Fruit fly (Drosophila melanogaster) ovary, adult (tissue): ENCODE measurements around the gene Syn1.
A peak's percentile ranks its signal among the peaks of the same experiment; 100 is the strongest.

Experiments used
- CG17801 ChIP-seq: fragments of 200-800 bp; optimal IDR thresholded peaks from 2 replicates; lab custom pipeline; 2019; ENCODE audit warnings: missing biosample characterization, mild to moderate bottlenecking, missing genetic modification characterization, moderate library complexity; ENCODE audit not compliant: partially characterized antibody

Syn1 gene

DNA sequence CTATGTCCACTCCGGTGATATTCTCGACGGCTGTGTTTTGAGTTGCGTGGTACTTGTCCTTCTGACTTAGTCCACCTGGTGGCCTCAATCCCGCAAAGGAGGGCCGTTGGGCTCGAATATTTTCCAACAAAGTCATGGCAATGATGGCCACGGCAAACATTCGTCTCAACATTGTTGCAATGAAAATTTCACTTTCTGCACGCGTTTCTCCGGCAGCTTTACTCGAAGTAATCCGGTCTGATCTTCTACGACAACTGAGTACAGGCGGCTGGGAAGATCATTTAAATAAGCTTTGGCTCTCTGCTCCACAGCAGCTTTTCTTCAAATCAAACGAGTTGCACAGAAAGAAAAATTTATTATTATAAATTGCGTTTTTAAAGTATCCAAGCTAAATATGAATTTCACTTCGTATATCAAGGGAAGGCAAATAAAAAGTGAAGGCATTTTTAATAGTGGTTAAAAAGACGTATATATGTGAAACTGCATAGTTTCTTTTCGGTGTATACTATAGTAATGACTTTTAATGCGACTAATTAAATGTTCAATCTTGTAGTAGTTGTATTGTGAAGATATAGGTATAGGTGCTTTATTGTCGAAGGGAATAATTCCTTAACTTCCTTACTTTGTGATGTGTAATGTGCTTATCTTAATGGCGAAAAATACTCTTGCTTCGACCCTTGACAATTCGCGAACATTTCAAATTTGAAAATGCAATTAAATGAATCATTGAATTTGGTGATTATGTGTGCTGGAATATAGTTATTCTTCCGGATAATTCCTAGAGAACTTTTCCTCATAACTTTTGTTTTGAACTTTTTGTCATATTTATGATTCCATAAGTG lies 31.9 kb downstream of the Syn1 start, which contains the start of gene CG14567:
Gene CG14567, minus strand, starts transcription at position 256 of the 842 bp plus-strand sequence.
- no peak for TF ChIP-seq CG17801 (GFP tag; lab: Kevin White, UChicago)

DNA sequence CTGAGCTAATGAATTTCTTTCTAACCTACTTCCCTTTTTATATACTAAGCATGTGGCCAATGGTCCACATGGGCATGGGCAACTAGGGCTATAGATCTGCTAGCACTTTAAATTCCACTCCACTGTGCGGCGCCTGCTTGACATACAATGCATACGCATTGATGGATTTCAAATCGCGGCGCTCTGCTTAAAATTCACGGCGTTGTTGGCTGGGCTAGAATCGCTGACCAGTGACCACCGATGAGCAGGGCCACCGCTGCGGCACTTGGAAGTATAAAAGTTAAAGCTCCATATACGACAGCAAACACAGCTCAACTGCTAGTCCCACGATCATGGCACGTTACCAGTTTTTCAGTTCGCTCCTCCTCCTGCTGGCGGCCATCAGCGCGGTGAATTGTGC lies 36.5 kb downstream of the Syn1 start, which contains the start of gene CG14573:
Gene CG14573, plus strand, starts transcription at position 301 of the 400 bp plus-strand sequence.
- no peak for TF ChIP-seq CG17801 (GFP tag; lab: Kevin White, UChicago)

DNA sequence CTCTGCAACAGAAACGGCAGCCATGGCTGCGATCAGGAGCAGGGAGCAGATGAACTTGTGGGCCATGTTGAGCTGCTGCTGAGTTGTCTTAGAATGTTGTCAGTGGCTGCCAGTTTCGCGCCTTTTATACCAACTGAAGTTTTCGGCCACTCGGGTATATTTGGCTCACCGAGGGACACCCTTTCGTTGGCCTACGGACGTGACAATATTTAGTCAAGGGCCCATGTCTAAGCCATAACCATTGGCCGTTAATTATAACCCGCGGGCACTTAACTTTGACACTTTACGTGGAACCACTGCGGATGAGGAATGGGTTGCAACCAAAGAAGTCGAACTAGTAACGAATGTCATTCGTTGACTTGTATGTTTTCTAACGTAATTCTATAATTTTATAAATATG lies 36.9 kb downstream of the Syn1 start, which contains the start of gene CG14568:
Gene CG14568, minus strand, starts transcription at position 101 of the 400 bp plus-strand sequence.
- TF ChIP-seq CG17801 (GFP tag; lab: Kevin White, UChicago): no peak

DNA sequence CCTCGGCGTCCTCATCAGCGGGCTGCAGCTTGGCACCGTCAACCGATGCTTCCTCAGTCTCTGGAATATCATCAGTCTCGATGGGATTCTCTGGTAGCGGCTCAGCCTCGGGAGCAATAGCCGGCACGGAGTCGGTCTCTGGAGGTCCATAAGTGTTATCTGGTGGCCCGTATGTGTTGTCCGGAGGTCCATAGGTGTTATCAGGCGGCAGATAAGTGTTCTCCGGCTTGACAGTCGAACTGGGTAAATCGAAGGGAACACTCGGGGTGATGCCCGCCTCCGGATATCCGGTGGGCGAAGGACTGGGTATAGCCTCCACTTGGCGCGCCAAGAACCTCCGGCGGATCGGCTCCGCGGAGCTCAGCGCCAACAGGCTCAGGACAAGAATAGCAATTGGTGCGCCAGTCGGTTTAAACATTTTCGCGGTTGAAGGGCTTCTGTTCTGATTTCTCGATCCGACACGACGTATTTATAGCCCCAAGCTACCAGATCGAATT lies 39.2 kb downstream of the Syn1 start, which contains the start of gene CG14569:
Gene CG14569, minus strand, starts transcription at position 447 of the 497 bp plus-strand sequence.
- no peak for TF ChIP-seq CG17801 (GFP tag; lab: Kevin White, UChicago)

DNA sequence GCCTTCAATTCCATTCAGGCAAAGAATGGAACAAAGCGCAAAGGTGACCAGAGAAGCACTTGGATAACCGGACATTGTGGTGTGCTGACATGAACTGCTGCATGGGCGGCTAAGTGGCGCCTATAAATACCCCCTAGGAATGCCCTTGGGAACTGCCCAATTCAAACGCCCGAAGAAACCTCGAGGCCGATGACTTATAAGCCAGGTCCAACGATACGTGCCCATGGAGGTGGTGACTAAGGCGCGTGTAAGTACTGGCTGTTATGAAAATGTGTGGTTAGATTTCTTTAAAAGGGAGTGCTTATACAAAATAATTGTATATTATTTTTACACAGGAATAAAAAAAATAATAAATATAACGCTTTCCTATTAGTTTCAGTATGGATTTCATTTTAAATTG lies 40.0 kb downstream of the Syn1 start, which contains the start of gene CG14570:
Gene CG14570, minus strand, starts transcription at position 101 of the 400 bp plus-strand sequence.
- TF ChIP-seq CG17801 (GFP tag; lab: Kevin White, UChicago): no peak

DNA sequence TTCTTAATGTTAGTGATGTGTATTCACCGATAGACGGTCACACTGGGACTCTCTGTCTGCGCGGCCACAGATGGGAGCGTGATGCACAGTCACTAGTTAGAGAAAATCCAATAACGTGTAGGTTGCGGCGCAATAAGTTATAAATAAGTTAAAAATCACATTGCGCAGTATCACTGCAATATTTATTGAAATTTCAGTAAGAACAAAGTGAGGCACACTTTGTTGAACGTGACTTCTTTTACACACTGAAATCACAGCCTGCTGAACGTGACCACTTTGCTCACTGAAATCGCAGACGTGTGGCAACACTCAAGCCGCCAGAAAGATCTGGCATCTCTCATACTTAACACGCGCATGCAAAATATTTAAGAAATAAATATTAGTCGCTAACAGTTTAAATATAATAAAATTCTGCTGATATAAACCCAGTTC lies 41.7 kb downstream of the Syn1 start, which contains the start of the genes CG11247 and Polr2H:
Gene CG11247, minus strand, starts transcription at position 191 of the 432 bp plus-strand sequence.
Gene Polr2H, plus strand, starts transcription at position 317 of the 432 bp plus-strand sequence.
- peak; percentile 65 for TF ChIP-seq CG17801 (GFP tag; lab: Kevin White, UChicago)

DNA sequence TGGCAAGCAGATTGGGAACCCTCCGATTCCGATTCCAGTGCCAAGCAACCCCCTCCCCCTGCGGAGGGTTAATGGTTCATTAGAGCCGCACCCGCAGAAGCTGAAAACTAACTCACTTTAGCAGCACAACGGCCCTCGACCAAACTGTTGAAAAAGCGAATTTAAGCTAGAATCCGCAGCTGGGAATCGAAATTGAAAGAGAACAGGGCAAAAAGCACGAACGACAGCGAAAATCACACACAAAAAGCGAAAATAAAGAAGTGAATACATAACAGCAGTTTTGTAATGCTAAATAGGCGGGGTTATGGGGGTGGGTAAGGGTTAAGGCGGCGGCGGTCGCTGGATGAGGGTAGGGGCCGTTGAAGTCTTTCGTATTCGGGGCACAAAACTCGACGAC lies 42.6 kb downstream of the Syn1 start:
- TF ChIP-seq CG17801 (GFP tag; lab: Kevin White, UChicago): no peak

DNA sequence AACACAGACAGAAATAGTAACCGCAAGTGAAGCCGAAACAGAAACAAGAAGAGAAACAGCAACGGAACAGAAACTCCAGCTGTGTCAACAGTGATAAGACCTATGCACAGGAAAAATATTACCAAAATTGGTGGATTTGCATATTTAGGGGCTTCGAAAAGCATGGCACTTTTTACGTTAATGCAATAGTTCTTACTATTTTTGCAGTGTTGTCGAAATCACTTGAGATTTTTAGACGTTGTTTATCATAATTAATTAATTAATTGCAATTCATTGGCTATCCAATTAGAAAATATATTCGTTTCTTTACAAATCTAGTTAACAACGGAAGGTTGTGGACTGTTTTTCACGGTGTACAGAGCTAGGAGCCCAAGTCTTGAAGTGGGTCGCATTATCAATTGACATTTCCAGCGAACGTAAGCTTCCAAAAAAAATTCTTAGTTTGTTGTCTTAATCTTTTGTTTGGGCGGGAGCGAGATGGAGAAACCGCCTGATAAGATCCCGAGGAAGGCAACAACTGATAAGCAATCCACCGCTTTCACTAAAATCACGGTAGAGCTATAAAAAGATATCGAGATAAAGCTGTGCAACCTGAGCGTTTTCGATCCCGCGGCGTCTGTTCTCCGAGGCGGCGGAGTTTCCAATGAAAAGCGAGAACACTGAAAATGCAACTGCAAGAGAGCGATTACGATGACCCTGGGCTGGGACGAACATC lies 43.2 kb downstream of the Syn1 start:
- TF ChIP-seq CG17801 (GFP tag; lab: Kevin White, UChicago): peak; percentile 16

DNA sequence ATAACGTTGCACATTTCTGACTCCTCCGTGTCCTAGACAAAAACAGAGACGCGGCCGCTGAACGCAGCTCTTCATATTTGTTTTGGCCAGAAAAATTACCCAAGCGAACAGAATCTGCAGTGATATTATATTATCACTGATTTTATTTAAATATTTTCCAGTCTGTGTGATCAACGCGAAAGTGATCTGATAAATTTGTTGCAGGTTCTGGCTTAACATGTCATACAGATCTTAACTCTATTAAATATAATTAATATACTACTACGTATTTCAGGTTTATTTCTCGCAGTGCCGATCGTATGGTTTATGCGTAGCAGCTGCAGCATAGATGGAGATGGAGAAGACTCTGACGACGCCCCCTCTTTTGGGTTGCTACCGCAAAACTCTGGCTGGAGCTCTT lies 49.5 kb downstream of the Syn1 start:
- TF ChIP-seq CG17801 (GFP tag; lab: Kevin White, UChicago): no peak

DNA sequence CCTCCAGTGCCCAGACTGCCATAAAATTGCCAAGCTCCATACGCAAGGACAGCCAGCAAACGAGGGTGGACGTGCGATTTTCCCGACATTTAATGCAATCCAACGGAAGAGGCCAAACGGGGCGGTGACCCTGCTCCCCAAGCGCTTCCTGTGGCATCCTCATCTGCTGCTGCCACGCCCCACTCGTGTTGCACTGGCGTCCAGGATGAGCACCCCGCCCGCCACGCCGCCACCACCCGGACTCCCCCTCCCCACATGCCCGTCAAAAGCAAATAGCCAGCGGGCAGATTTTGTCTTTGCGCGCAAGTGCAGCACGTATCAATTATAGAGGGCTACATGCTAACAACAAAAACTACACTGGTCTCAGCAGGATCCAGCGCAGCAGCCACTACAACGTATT lies 52.1 kb downstream of the Syn1 start:
- no peak for TF ChIP-seq CG17801 (GFP tag; lab: Kevin White, UChicago)

DNA sequence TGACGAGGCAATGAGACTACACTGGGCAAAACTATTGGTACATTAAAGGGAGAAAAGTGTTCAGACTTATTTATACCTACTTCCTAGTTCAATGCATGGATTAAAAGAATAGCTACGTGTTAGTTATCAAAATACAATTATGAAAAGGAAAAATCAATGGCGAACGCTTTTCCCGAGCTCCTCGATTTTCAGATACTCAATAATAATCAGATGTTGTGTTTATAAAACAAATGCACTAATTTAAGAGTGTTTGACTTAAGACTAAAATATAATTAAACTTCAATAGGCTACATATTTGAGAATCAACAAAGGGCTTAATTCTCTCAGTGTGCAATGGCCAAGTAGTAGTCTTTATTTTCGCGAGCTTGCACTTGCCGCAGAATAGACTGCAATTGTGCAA lies 54.4 kb downstream of the Syn1 start:
- TF ChIP-seq CG17801 (GFP tag; lab: Kevin White, UChicago): no peak

DNA sequence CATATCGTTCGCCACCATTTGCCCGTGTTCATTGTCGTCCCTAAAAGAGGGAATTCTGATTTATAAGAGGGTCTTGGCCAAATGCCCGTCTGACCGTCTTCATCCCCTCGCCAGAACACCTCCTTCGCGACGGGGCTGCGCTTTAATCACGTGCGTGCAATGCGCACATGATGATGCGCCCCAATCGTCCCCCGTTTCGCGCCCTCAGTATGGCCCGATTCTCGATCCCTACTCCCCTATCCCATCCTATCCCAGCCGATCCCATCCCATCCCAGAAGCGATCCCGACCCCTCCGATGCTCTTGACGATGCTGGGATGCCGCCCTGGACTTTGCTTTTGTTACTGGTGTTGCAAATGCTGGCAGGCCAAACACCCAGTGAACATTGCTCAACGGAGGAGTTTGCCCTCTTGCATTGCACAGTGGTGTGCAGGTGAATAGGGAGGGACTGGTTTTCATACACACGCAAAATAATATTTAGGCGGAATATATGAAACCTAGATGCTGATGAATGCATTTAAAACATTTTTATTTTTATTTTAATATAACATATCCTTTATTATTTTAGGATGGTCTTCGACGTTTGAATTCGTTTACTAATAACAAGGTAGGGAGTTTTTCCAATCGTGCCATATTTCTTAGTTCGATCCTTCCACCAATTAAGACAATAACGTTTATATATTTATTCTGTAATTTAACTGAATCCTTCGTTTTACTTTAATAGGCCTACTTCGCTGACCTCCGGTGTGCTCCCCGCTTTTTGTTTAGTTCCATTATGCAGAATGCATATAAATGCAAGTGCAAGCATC lies 60.3 kb downstream of the Syn1 start:
- no peak for TF ChIP-seq CG17801 (GFP tag; lab: Kevin White, UChicago)

DNA sequence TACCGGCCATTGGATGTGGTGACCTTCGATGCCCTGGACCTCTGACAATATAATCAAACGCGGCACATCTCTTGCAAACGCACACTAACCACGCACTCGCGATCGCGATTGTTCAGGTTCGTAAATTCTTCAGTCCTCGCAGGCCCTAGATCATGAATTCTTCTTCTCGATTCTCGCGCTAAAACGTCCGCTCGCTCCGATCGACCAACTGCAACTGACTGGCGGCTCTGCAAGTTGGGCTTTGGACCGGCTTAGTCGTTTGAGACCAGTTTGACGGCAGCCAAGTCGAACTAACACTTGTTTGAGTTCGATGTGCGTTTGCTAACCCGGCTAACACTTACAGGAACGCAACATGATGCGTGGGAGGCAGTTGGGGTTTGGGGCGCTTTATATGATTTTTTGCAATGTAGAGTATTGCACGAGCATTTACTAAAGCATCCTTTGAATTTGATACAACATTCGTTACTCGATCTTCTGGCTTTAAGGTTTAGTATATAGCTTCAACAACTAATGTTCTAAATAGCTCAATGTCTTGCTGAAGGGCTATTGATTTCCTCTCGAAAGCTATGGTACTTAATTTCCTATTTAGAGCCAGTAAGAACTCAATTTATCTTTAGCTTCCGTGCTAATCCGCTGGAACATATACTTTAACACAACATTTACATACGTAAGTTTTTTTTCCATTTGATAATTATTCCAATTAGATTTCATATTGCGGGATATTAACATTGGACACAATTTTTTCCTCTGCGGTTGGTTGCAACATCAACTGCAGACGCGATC lies 64.0 kb downstream of the Syn1 start, which contains the start of gene CG32447:
Gene CG32447, minus strand, starts transcription at position 222 of the 783 bp plus-strand sequence.
- TF ChIP-seq CG17801 (GFP tag; lab: Kevin White, UChicago): no peak
